Worm (Caenorhabditis elegans) whole organism, young adult: ENCODE data around the gene rif-1.2.

Experiments
- F10E7.11 ChIP-seq: sonication (generic microtip); optimal IDR thresholded peaks from 2 replicates; lab custom pipeline; 2017; ENCODE audit warnings: mild to moderate bottlenecking, missing genetic modification characterization, moderate library complexity, missing compliant biosample characterization
- F39B2.1 ChIP-seq: fragments of 200-800 bp; sonication (Bioruptor generic); IDR thresholded peaks from 2 replicates; pipeline ENCODE4 v1.3.6; 2022; ENCODE audit warnings: missing genetic modification reagents, missing genetic modification characterization, missing compliant biosample characterization
- F57A8.1 ChIP-seq: fragments of 200-800 bp; sonication (Bioruptor generic); optimal IDR thresholded peaks from 2 replicates; lab custom pipeline; 2018; ENCODE audit warnings: mild to moderate bottlenecking, missing genetic modification characterization, moderate library complexity, missing compliant biosample characterization
- K11D2.4 ChIP-seq: fragments of 200-800 bp; sonication (Bioruptor generic); IDR thresholded peaks from 2 replicates; pipeline ENCODE4 v1.3.6; 2022; ENCODE audit warnings: missing genetic modification reagents, missing genetic modification characterization, missing compliant biosample characterization
- Y53F4B.3 ChIP-seq: fragments of 200-800 bp; sonication (Bioruptor generic); IDR thresholded peaks from 2 replicates; pipeline ENCODE4 v1.3.6; 2022; ENCODE audit warnings: missing genetic modification reagents, missing genetic modification characterization, missing compliant biosample characterization
- Y67H2A.10 ChIP-seq: fragments of 200-800 bp; sonication (Bioruptor generic); conservative IDR thresholded peaks from 2 replicates; pipeline ENCODE4 v1.3.6; 2022; ENCODE audit warnings: missing genetic modification reagents, missing genetic modification characterization, missing compliant biosample characterization
- ZK185.1 ChIP-seq: sonication (generic microtip); optimal IDR thresholded peaks from 2 replicates; lab custom pipeline; 2016; ENCODE audit warnings: mild to moderate bottlenecking, missing genetic modification characterization, missing compliant biosample characterization; ENCODE audit not compliant: poor library complexity, severe bottlenecking
- ama-1 ChIP-seq, 3 experiments: fragments of 150-350 bp in 1 of 3; sonication (generic microtip) in 2 of 3; optimal IDR thresholded peaks; 2 replicates each; lab custom pipeline; 2014 to 2018; ENCODE audit warnings: missing biosample characterization in 2 of 3, missing genetic modification characterization in 2 of 3, missing genetic modification reagents in 2 of 3
- atf-7 ChIP-seq: sonication (generic microtip); optimal IDR thresholded peaks from 2 replicates; lab custom pipeline; 2017; ENCODE audit warnings: mild to moderate bottlenecking, missing genetic modification characterization, missing compliant biosample characterization
- athp-1 ChIP-seq: sonication (generic microtip); optimal IDR thresholded peaks from 2 replicates; lab custom pipeline; 2017; ENCODE audit warnings: mild to moderate bottlenecking, missing genetic modification characterization, missing compliant biosample characterization
- attf-3 ChIP-seq: fragments of 200-800 bp; sonication (Bioruptor generic); conservative IDR thresholded peaks from 2 replicates; pipeline ENCODE4 v1.3.6; 2022; ENCODE audit warnings: missing genetic modification reagents, missing genetic modification characterization, missing compliant biosample characterization
- attf-5 ChIP-seq: fragments of 200-800 bp; sonication (Bioruptor generic); optimal IDR thresholded peaks from 2 replicates; lab custom pipeline; 2018; ENCODE audit warnings: mild to moderate bottlenecking, missing genetic modification characterization, missing compliant biosample characterization
- attf-6 ChIP-seq: fragments of 200-800 bp; sonication (Bioruptor generic); IDR thresholded peaks from 2 replicates; pipeline ENCODE4 v1.3.6; 2022; ENCODE audit warnings: missing genetic modification reagents, missing genetic modification characterization, missing compliant biosample characterization
- ceh-27 ChIP-seq: fragments of 200-800 bp; sonication (Bioruptor generic); optimal IDR thresholded peaks from 2 replicates; lab custom pipeline; 2018; ENCODE audit warnings: mild to moderate bottlenecking, missing genetic modification characterization, moderate library complexity, missing compliant biosample characterization
- ceh-79 ChIP-seq: sonication (generic microtip); optimal IDR thresholded peaks from 2 replicates; lab custom pipeline; 2017; ENCODE audit warnings: mild to moderate bottlenecking, missing genetic modification characterization, missing compliant biosample characterization
- ceh-91 ChIP-seq: fragments of 200-800 bp; sonication (Bioruptor generic); IDR thresholded peaks from 2 replicates; pipeline ENCODE4 v1.3.6; 2022; ENCODE audit warnings: missing genetic modification reagents, missing genetic modification characterization, missing compliant biosample characterization
- chd-7 ChIP-seq: sonication (generic microtip); optimal IDR thresholded peaks from 2 replicates; lab custom pipeline; 2016; ENCODE audit warnings: mild to moderate bottlenecking, missing genetic modification characterization, moderate library complexity, missing compliant biosample characterization
- egl-44 ChIP-seq: fragments of 200-800 bp; sonication (Bioruptor generic); IDR thresholded peaks from 2 replicates; pipeline ENCODE4 v1.3.6; 2022; ENCODE audit warnings: missing genetic modification reagents, missing genetic modification characterization, missing compliant biosample characterization
- egrh-3 ChIP-seq: fragments of 200-800 bp; sonication (Bioruptor generic); IDR thresholded peaks from 2 replicates; pipeline ENCODE4 v1.3.6; 2022; ENCODE audit warnings: missing genetic modification reagents, missing genetic modification characterization, missing compliant biosample characterization
- ets-4 ChIP-seq: fragments of 200-800 bp; sonication (Bioruptor generic); optimal IDR thresholded peaks from 2 replicates; lab custom pipeline; 2018; ENCODE audit warnings: mild to moderate bottlenecking, missing genetic modification characterization, missing compliant biosample characterization
- gei-17 ChIP-seq: fragments of 200-800 bp; sonication (Bioruptor generic); optimal IDR thresholded peaks from 2 replicates; lab custom pipeline; 2018; ENCODE audit warnings: mild to moderate bottlenecking, missing genetic modification characterization, missing compliant biosample characterization
- him-1 ChIP-seq: sonication (generic microtip); optimal IDR thresholded peaks from 2 replicates; lab custom pipeline; 2016; ENCODE audit warnings: missing genotype, missing genetic modification reagents, missing genetic modification characterization, missing compliant biosample characterization
- hlh-26 ChIP-seq: fragments of 200-800 bp; sonication (Bioruptor generic); conservative IDR thresholded peaks from 2 replicates; pipeline ENCODE4 v1.3.6; 2022; ENCODE audit warnings: missing genetic modification reagents, missing genetic modification characterization, missing compliant biosample characterization
- hmg-1.2 ChIP-seq: fragments of 200-800 bp; sonication (Bioruptor generic); IDR thresholded peaks from 2 replicates; pipeline ENCODE4 v1.3.6; 2022; ENCODE audit warnings: missing genetic modification reagents, missing genetic modification characterization, missing compliant biosample characterization
- hmg-20 ChIP-seq: fragments of 200-800 bp; sonication (Bioruptor generic); IDR thresholded peaks from 2 replicates; pipeline ENCODE4 v1.3.6; 2022; ENCODE audit warnings: missing genetic modification reagents, missing genetic modification characterization, missing compliant biosample characterization
- lin-35 ChIP-seq, 3 experiments: fragments of 150-350 bp in 2 of 3; sonication (generic microtip) in 1 of 3; optimal IDR thresholded peaks; 2 replicates each; lab custom pipeline; 2014 to 2018; ENCODE audit warnings: missing biosample characterization in 3 of 3, missing genetic modification characterization in 3 of 3, missing genetic modification reagents in 3 of 3
- lir-1 ChIP-seq: fragments of 200-800 bp; sonication (Bioruptor generic); conservative IDR thresholded peaks from 2 replicates; pipeline ENCODE4 v1.3.6; 2022; ENCODE audit warnings: missing genetic modification reagents, missing genetic modification characterization, missing compliant biosample characterization
- lsl-1 ChIP-seq: fragments of 200-800 bp; sonication (Bioruptor generic); optimal IDR thresholded peaks from 2 replicates; lab custom pipeline; 2018; ENCODE audit warnings: mild to moderate bottlenecking, missing genetic modification characterization, moderate library complexity, missing compliant biosample characterization
- lsy-27 ChIP-seq: sonication (generic microtip); optimal IDR thresholded peaks from 2 replicates; lab custom pipeline; 2017; ENCODE audit warnings: missing genetic modification characterization, mild to moderate bottlenecking, missing compliant biosample characterization, antibody characterized with exemption, missing genotype, borderline replicate concordance; ENCODE audit not compliant: insufficient read depth
- madf-3 ChIP-seq: fragments of 200-800 bp; sonication (Bioruptor generic); IDR thresholded peaks from 2 replicates; pipeline ENCODE4 v1.3.6; 2022; ENCODE audit warnings: missing genetic modification reagents, missing genetic modification characterization, missing compliant biosample characterization
- madf-6 ChIP-seq: fragments of 200-800 bp; sonication (Bioruptor generic); IDR thresholded peaks from 2 replicates; pipeline ENCODE4 v1.3.6; 2022; ENCODE audit warnings: missing genetic modification reagents, missing genetic modification characterization, missing compliant biosample characterization
- madf-8 ChIP-seq: fragments of 200-800 bp; sonication (Bioruptor generic); conservative IDR thresholded peaks from 2 replicates; pipeline ENCODE4 v1.3.6; 2022; ENCODE audit warnings: missing genetic modification reagents, missing genetic modification characterization, missing compliant biosample characterization
- mcd-1 ChIP-seq: fragments of 200-800 bp; sonication (Bioruptor generic); IDR thresholded peaks from 2 replicates; pipeline ENCODE4 v1.3.6; 2022; ENCODE audit warnings: missing genetic modification reagents, missing genetic modification characterization, missing compliant biosample characterization
- nfyb-1 ChIP-seq: fragments of 200-800 bp; sonication (Bioruptor generic); IDR thresholded peaks from 2 replicates; pipeline ENCODE4 v1.3.6; 2022; ENCODE audit warnings: missing genetic modification reagents, missing genetic modification characterization, missing compliant biosample characterization
- nhr-120 ChIP-seq: fragments of 200-800 bp; sonication (Bioruptor generic); IDR thresholded peaks from 2 replicates; pipeline ENCODE4 v1.3.6; 2022; ENCODE audit warnings: missing genetic modification characterization, missing compliant biosample characterization
- nhr-90 ChIP-seq: sonication (generic microtip); optimal IDR thresholded peaks from 2 replicates; lab custom pipeline; 2016; ENCODE audit warnings: missing genotype, mild to moderate bottlenecking, missing genetic modification characterization, missing compliant biosample characterization
- rcor-1 ChIP-seq: fragments of 200-800 bp; sonication (Bioruptor generic); IDR thresholded peaks from 2 replicates; pipeline ENCODE4 v1.3.6; 2022; ENCODE audit warnings: missing genetic modification reagents, missing genetic modification characterization, missing compliant biosample characterization
- rec-8 ChIP-seq, 2 experiments: sonication (generic microtip); optimal IDR thresholded peaks; 2 replicates each; lab custom pipeline; 2016; ENCODE audit warnings: mild to moderate bottlenecking in 2 of 2, missing genetic modification characterization in 2 of 2, missing genetic modification reagents in 2 of 2, missing genotype in 2 of 2, missing biosample characterization in 1 of 2, missing compliant biosample characterization in 1 of 2, moderate library complexity in 1 of 2
- snpc-4 ChIP-seq, 5 experiments: fragments of 150-350 bp in 1 of 5; sonication (generic microtip) in 4 of 5; optimal IDR thresholded peaks; 2 replicates each; lab custom pipeline; 2014 to 2018; ENCODE audit warnings: missing genetic modification characterization in 5 of 5, missing biosample characterization in 3 of 5, antibody characterized with exemption in 2 of 5, mild to moderate bottlenecking in 2 of 5, missing compliant biosample characterization in 2 of 5, missing genotype in 2 of 5, moderate library complexity in 2 of 5, missing genetic modification reagents in 1 of 5
- tbp1 ChIP-seq: fragments of 200-800 bp; sonication (Bioruptor generic); optimal IDR thresholded peaks from 2 replicates; lab custom pipeline; 2018; ENCODE audit warnings: mild to moderate bottlenecking, missing genetic modification characterization, missing compliant biosample characterization
- tbx-9 ChIP-seq: sonication (generic microtip); optimal IDR thresholded peaks from 2 replicates; lab custom pipeline; 2016; ENCODE audit warnings: borderline replicate concordance, missing genetic modification characterization, inconsistent platforms, missing compliant biosample characterization
- unc-130 ChIP-seq: sonication (generic microtip); optimal IDR thresholded peaks from 2 replicates; lab custom pipeline; 2016; ENCODE audit warnings: missing genetic modification reagents, missing genetic modification characterization, missing compliant biosample characterization
- unc-62 ChIP-seq: fragments of 150-350 bp; optimal IDR thresholded peaks from 2 replicates; lab custom pipeline; 2014; ENCODE audit warnings: missing biosample characterization, missing genetic modification reagents, missing genetic modification characterization
- xnd-1 ChIP-seq: sonication (generic microtip); optimal IDR thresholded peaks from 2 replicates; lab custom pipeline; 2016; ENCODE audit warnings: missing genotype, missing genetic modification reagents, missing genetic modification characterization, missing compliant biosample characterization
- ztf-28 ChIP-seq: fragments of 200-800 bp; sonication (Bioruptor generic); IDR thresholded peaks from 2 replicates; pipeline ENCODE4 v1.3.6; 2022; ENCODE audit warnings: missing genetic modification reagents, missing genetic modification characterization, missing compliant biosample characterization
- ztf-3 ChIP-seq: fragments of 200-800 bp; sonication (Bioruptor generic); optimal IDR thresholded peaks from 2 replicates; lab custom pipeline; 2018; ENCODE audit warnings: mild to moderate bottlenecking, missing genetic modification characterization, missing compliant biosample characterization
- ztf-6 ChIP-seq: fragments of 200-800 bp; sonication (Bioruptor generic); IDR thresholded peaks from 2 replicates; pipeline ENCODE4 v1.3.6; 2022; ENCODE audit warnings: missing genetic modification reagents, missing genetic modification characterization, missing compliant biosample characterization

The rif-1.2 gene

DNA sequence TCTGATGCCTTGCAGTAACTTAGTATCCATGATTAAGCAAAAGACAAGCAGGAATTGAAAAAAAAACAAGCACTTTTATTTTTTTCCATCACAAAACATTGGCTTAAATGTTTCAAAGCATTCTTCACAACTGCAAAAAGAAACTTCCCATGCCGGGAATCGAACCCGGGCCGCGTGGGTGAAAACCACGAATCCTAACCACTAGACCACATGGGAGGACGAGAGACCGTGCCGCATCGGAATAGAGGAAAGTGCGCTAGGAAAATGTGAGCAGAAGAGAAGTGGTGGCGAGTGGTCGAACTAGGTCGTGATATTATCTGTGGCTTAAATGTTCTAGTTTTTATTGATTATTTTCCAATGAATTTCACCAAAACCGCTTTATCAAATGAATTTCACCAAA is 3.7 kb downstream of the rif-1.2 start (continued):
- TF ChIP-seq lsy-27 (tag; lab: Kevin White, UChicago) (no peak), attf-3 (GFP tag; lab: Robert Waterston, UW) (0 out of 2 replicates have a peak, but pooled peaks have one; percentile 35), ztf-6 (GFP tag; lab: Robert Waterston, UW) (no peak), him-1 (tag; lab: Kevin White, UChicago) (peak; percentile 86), unc-130 (GFP tag; lab: Kevin White, UChicago) (no peak), ztf-28 (GFP tag; lab: Robert Waterston, UW) (no peak), F10E7.11 (no peak), hlh-26 (GFP tag; lab: Robert Waterston, UW) (no peak), tbp1 (GFP tag; lab: Kevin White, UChicago) (peak; percentile 95), lir-1 (GFP tag; lab: Robert Waterston, UW) (0 out of 2 replicates have a peak, but pooled peaks have one; percentile 28), madf-3 (GFP tag; lab: Robert Waterston, UW) (no peak), xnd-1 (tag; lab: Kevin White, UChicago) (no peak), atf-7 (tag; lab: Kevin White, UChicago) (no peak), madf-6 (peak; percentile 55), attf-5 (GFP tag; lab: Kevin White, UChicago) (peak; percentile 28), Y67H2A.10 (no peak), ama-1 (optimal IDR thresholded peaks at IDR 0.05; lab: Kevin White, UChicago) (no peak), ama-1 (GFP tag; optimal IDR thresholded peaks at IDR 0.05; lab: Kevin White, UChicago) (peak in 1 of 2 experiments; percentile 48), K11D2.4 (GFP tag; lab: Robert Waterston, UW) (0 out of 2 replicates have a peak, but pooled peaks have one; percentile 20), attf-6 (GFP tag; lab: Robert Waterston, UW) (0 out of 2 replicates have a peak, but pooled peaks have one; percentile 34), Y53F4B.3 (GFP tag; lab: Robert Waterston, UW) (peak; percentile 46; the same call in 1 of the 2 replicates), rcor-1 (GFP tag; lab: Robert Waterston, UW) (peak; percentile 77), ztf-3 (GFP tag; lab: Kevin White, UChicago) (no peak), chd-7 (tag; lab: Kevin White, UChicago) (peak; percentile 30), nfyb-1 (peak; percentile 69), tbx-9 (tag; lab: Kevin White, UChicago) (no peak), hmg-1.2 (peak; percentile 80), snpc-4 (GFP tag; optimal IDR thresholded peaks at IDR 0.05; lab: Kevin White, UChicago) (peak; percentile 14), snpc-4 (tag; optimal IDR thresholded peaks at IDR 0.05; lab: Kevin White, UChicago) (peak in 2 of 4 experiments; percentile 22 to 53), nhr-120 (GFP tag; lab: Robert Waterston, UW) (no peak), ceh-91 (GFP tag; lab: Robert Waterston, UW) (no peak), madf-8 (GFP tag; lab: Robert Waterston, UW) (no peak), egl-44 (peak; percentile 80; the same call in 1 of the 2 replicates), lin-35 (GFP tag; optimal IDR thresholded peaks at IDR 0.05; lab: Kevin White, UChicago) (no peak), nhr-90 (peak; percentile 54), F39B2.1 (GFP tag; lab: Robert Waterston, UW) (no peak), hmg-20 (GFP tag; lab: Robert Waterston, UW) (0 out of 2 replicates have a peak, but pooled peaks have one; percentile 42), unc-62 (GFP tag; lab: Kevin White, UChicago) (no peak), rec-8 (tag; optimal IDR thresholded peaks at IDR 0.05; lab: Kevin White, UChicago) (peak; percentile 17 to 56), F57A8.1 (no peak), ceh-27 (GFP tag; lab: Kevin White, UChicago) (peak; percentile 75), ets-4 (GFP tag; lab: Kevin White, UChicago) (no peak), ceh-79 (tag; lab: Kevin White, UChicago) (no peak), gei-17 (peak; percentile 59), egrh-3 (GFP tag; lab: Robert Waterston, UW) (peak; percentile 42), lsl-1 (GFP tag; lab: Kevin White, UChicago) (no peak), mcd-1 (GFP tag; lab: Robert Waterston, UW) (peak; percentile 54), athp-1 (no peak), ZK185.1 (tag; lab: Kevin White, UChicago) (peak; percentile 67)
